In the genomic region with DNA sequence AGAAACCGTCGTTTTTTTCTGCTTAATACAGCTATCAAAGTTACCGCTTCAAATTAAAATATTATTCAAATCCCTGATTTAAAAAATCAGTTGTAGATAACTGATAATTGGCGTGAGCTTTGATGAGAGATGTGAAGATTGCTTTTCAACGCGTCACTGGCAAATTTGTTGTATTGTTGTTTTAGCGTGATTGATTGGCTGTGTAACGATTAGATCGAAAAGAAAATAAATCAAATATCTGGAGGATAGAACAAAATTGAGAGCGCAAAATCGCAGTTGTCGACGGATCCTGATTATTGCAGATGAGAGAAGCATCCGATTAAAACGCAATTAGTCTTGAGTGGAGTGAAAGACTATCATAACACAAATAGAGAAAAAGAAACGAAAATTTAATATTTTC, we compare ENCODE assay signal across 1 worm cellular context.
TF ChIP-seq lines count a peak whose summit lies in the region.

No protein-coding gene starts in this region.

TF ChIP-seq in whole organism, L1 larva, 84 proteins besides CTCF, POLR2A, EP300 and RAD21 (continued from another document):
- no peak for TF ChIP-seq efl-1 (optimal IDR thresholded peaks at IDR 0.05; lab: Kevin White, UChicago)
- TF ChIP-seq efl-1 (GFP tag; optimal IDR thresholded peaks at IDR 0.05 in 1 of 2; lab: Kevin White, UChicago) = no peak
- TF ChIP-seq lin-14 (GFP tag; optimal IDR thresholded peaks at IDR 0.05; lab: Kevin White, UChicago) = peak; percentile 35
- TF ChIP-seq nhr-71 (tag; optimal IDR thresholded peaks at IDR 0.05; lab: Kevin White, UChicago) = peak; percentile 45
- TF ChIP-seq ceh-90 (tag; optimal IDR thresholded peaks at IDR 0.05; lab: Kevin White, UChicago) = no peak
- no peak for TF ChIP-seq unc-30 (tag; optimal IDR thresholded peaks at IDR 0.05; lab: Kevin White, UChicago)
- TF ChIP-seq swsn-7 (tag; optimal IDR thresholded peaks at IDR 0.05; lab: Kevin White, UChicago) = no peak
